Fruit fly (Drosophila melanogaster) whole organism, embryonic: ENCODE measurements around the gene Mvl.

ENCODE experiments used
- Atf6 ChIP-seq: fragments of 200-800 bp; sonication (Bioruptor generic); IDR thresholded peaks from 2 replicates; pipeline ENCODE4 v1.3.6; 2022; ENCODE audit warnings: missing biosample characterization, missing genetic modification characterization
- CG17568 ChIP-seq: fragments of 200-800 bp; sonication (Bioruptor generic); optimal IDR thresholded peaks from 2 replicates; lab custom pipeline; 2018; ENCODE audit warnings: missing biosample characterization, mild to moderate bottlenecking, missing genetic modification characterization, moderate library complexity
- CG2199 ChIP-seq: fragments of 200-800 bp; sonication (Bioruptor generic); IDR thresholded peaks from 3 replicates; pipeline ENCODE4 v1.3.6; 2022; ENCODE audit warnings: missing biosample characterization, missing genetic modification characterization
- CG3163 ChIP-seq: fragments of 200-800 bp; sonication (Bioruptor generic); optimal IDR thresholded peaks from 3 replicates; lab custom pipeline; 2016; ENCODE audit warnings: missing biosample characterization, missing genetic modification characterization
- CG4707 ChIP-seq: fragments of 200-800 bp; sonication (Bioruptor generic); optimal IDR thresholded peaks from 2 replicates; lab custom pipeline; 2018; ENCODE audit warnings: missing biosample characterization, mild to moderate bottlenecking, missing genetic modification characterization, moderate library complexity
- CG7987 ChIP-seq: fragments of 200-800 bp; sonication (Bioruptor generic); optimal IDR thresholded peaks from 2 replicates; lab custom pipeline; 2018; ENCODE audit warnings: missing biosample characterization, mild to moderate bottlenecking, missing genetic modification characterization, moderate library complexity
- MTF-1 ChIP-seq: fragments of 200-800 bp; sonication (Bioruptor generic); optimal IDR thresholded peaks from 2 replicates; lab custom pipeline; 2018; ENCODE audit warnings: missing biosample characterization, mild to moderate bottlenecking, missing genetic modification characterization, borderline replicate concordance
- Max ChIP-seq: fragments of 200-800 bp; sonication (Bioruptor generic); optimal IDR thresholded peaks from 2 replicates; lab custom pipeline; 2016; ENCODE audit warnings: missing biosample characterization, mild to moderate bottlenecking, missing genetic modification characterization
- psq ChIP-seq: fragments of 200-800 bp; sonication (Bioruptor generic); optimal IDR thresholded peaks from 2 replicates; lab custom pipeline; 2017; ENCODE audit warnings: missing biosample characterization, missing genetic modification characterization
- tna ChIP-seq: fragments of 200-800 bp; sonication (Bioruptor generic); IDR thresholded peaks from 2 replicates; pipeline ENCODE4 v1.3.6; 2022; ENCODE audit warnings: missing biosample characterization, missing genetic modification characterization; ENCODE audit not compliant: partially characterized antibody

DNA sequence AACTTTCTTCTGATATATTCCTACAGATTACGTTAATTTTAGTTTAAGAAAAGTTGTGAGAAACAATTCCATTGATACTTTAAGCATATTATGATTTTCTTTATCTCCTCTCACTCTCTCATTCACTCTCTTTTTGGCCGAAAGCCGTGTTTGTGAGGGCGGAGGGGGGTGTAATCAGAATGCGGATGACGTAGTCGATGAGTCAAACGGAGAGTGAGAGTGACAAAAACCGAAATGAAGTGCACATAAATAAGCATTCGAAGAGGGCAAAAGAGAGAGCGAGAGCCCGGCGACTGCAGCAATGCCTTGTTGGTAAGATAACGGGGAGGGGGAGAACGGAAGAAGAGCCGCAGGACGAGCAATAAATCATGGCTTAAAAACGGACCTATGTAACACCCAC is 33.7 kb upstream of the Mvl start:
- TF ChIP-seq psq (GFP tag; lab: Kevin White, UChicago) (no peak), CG17568 (no peak), Max (GFP tag; lab: Kevin White, UChicago) (no peak), CG4707 (GFP tag; lab: Kevin White, UChicago) (no peak), MTF-1 (GFP tag; lab: Kevin White, UChicago) (no peak), tna (GFP tag; lab: Robert Waterston, UW) (no peak), CG7987 (GFP tag; lab: Kevin White, UChicago) (no peak), CG3163 (GFP tag; lab: Kevin White, UChicago) (no peak), Atf6 (GFP tag; lab: Robert Waterston, UW) (no peak), CG2199 (GFP tag; lab: Robert Waterston, UW) (no peak)
